ENCODE assay signal across 3 fruit fly cellular contexts in the genomic region with DNA sequence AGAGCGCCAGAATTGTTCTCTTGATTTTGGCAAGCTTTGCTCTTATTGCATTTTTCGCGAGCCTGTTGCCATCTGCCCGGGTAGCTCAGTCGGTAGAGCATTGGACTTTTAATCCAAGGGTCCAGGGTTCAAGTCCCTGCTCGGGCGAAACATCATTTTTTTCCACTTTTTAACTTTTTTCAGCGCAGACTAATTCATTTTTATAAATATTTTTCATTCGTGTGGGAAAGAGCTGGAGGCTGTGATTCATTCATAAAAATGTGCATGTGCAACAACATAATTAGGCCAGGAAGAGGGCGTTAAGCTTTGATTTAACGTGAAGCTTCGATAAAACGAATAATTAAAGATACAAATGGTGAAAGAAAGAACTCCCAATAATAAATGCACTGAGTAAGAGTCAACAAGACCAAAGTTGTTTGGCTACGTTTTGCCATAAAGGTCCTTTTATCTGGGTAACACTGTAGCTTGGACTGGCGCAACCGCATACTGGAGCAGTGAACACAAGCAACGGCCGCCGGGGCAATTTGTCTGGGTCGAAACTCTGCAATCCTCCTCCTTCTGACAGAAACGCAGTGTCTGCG.
A peak's percentile ranks its signal among the peaks of the same experiment; 100 is the strongest.
TF ChIP-seq lines count a peak whose summit lies in the region.

No protein-coding gene starts in this region.

TF ChIP-seq in whole organism, embryonic, 481 proteins besides CTCF, POLR2A, EP300 and RAD21 (continued from another document and continues in another):
- TF ChIP-seq CG6689 (GFP tag; IDR thresholded peaks at IDR 0.05; lab: Robert Waterston, UW) (peak; percentile 41; the same call in 1 of the 2 replicates), CG2202 (tag; optimal IDR thresholded peaks at IDR 0.05; lab: Kevin White, UChicago) (no peak), CG6272 (GFP tag; IDR thresholded peaks at IDR 0.05; lab: Robert Waterston, UW) (no peak), en (GFP tag; optimal IDR thresholded peaks at IDR 0.05; lab: Kevin White, UChicago) (no peak), H15 (GFP tag; IDR thresholded peaks at IDR 0.05; lab: Robert Waterston, UW) (0 out of 3 replicates have a peak, but pooled peaks have one; percentile 14), CG17359 (tag; optimal IDR thresholded peaks at IDR 0.05; lab: Kevin White, UChicago) (no peak), sima (GFP tag; optimal IDR thresholded peaks at IDR 0.05; lab: Kevin White, UChicago) (no peak), Ets65A (GFP tag; lab: Kevin White, UChicago) (peak; percentile 88), her (GFP tag; optimal IDR thresholded peaks at IDR 0.05; lab: Kevin White, UChicago) (no peak), CG14710 (tag; optimal IDR thresholded peaks at IDR 0.05; lab: Kevin White, UChicago) (no peak), lbe (GFP tag; optimal IDR thresholded peaks at IDR 0.05; lab: Kevin White, UChicago) (peak; percentile 66), CG4282 (GFP tag; optimal IDR thresholded peaks at IDR 0.05; lab: Kevin White, UChicago) (no peak), br (optimal IDR thresholded peaks at IDR 0.05; lab: Kevin White, UChicago) (no peak), CG14965 (GFP tag; optimal IDR thresholded peaks at IDR 0.05; lab: Kevin White, UChicago; ENCODE audit: borderline replicate concordance) (no peak), ftz-f1 (GFP tag; optimal IDR thresholded peaks at IDR 0.05; lab: Kevin White, UChicago) (no peak), dysf (GFP tag; IDR thresholded peaks at IDR 0.05; lab: Robert Waterston, UW) (0 out of 3 replicates have a peak, but pooled peaks have one; percentile 45), Doc2 (GFP tag; IDR thresholded peaks at IDR 0.05; lab: Robert Waterston, UW) (no peak), Gug (GFP tag; IDR thresholded peaks at IDR 0.05; lab: Robert Waterston, UW) (0 out of 4 replicates have a peak, but pooled peaks have one; percentile 29), kni (GFP tag; optimal IDR thresholded peaks at IDR 0.05; lab: Kevin White, UChicago) (no peak), Oli (tag; optimal IDR thresholded peaks at IDR 0.05; lab: Kevin White, UChicago) (peak; percentile 10), ken (GFP tag; IDR thresholded peaks at IDR 0.05; lab: Robert Waterston, UW) (no peak), Aef1 (GFP tag; IDR thresholded peaks at IDR 0.05; lab: Robert Waterston, UW) (no peak), CG34422 (GFP tag; IDR thresholded peaks at IDR 0.05; lab: Robert Waterston, UW) (0 out of 3 replicates have a peak, but pooled peaks have one; percentile 43), Rfx (GFP tag; IDR thresholded peaks at IDR 0.05; lab: Robert Waterston, UW) (peak; percentile 24; the same call in 1 of the 2 replicates), CG17829 (tag; optimal IDR thresholded peaks at IDR 0.05; lab: Kevin White, UChicago) (peak; percentile 7), Chrac-16 (GFP tag; optimal IDR thresholded peaks at IDR 0.05; lab: Kevin White, UChicago) (peak; percentile 8), rib (GFP tag; IDR thresholded peaks at IDR 0.05; lab: Robert Waterston, UW) (no peak), CG18599 (GFP tag; optimal IDR thresholded peaks at IDR 0.05; lab: Kevin White, UChicago) (no peak), CG8478 (optimal IDR thresholded peaks at IDR 0.05; lab: Kevin White, UChicago) (no peak), CG31441 (GFP tag; IDR thresholded peaks at IDR 0.05; lab: Robert Waterston, UW) (0 out of 2 replicates have a peak, but pooled peaks have one; percentile 32), CG2116 (GFP tag; optimal IDR thresholded peaks at IDR 0.05; lab: Kevin White, UChicago) (no peak), bsh (GFP tag; optimal IDR thresholded peaks at IDR 0.05; lab: Kevin White, UChicago) (peak; percentile 43 to 61), fd102C (GFP tag; optimal IDR thresholded peaks at IDR 0.05; lab: Kevin White, UChicago) (no peak), pan (optimal IDR thresholded peaks at IDR 0.05; lab: Kevin White, UChicago) (no peak), pan (GFP tag; optimal IDR thresholded peaks at IDR 0.05 in 1 of 2, IDR thresholded peaks at IDR 0.05 in 1 of 2) (peak in 1 of 2 experiments; percentile 25), Med (GFP tag; lab: Kevin White, UChicago) (peak; percentile 77), Fer2 (tag; optimal IDR thresholded peaks at IDR 0.05; lab: Kevin White, UChicago) (no peak), pfk (GFP tag; optimal IDR thresholded peaks at IDR 0.05; lab: Kevin White, UChicago) (no peak), CHES-1-like (GFP tag; optimal IDR thresholded peaks at IDR 0.05; lab: Kevin White, UChicago) (no peak), CG8924 (tag; optimal IDR thresholded peaks at IDR 0.05; lab: Kevin White, UChicago) (peak; percentile 0), CG13775 (GFP tag; optimal IDR thresholded peaks at IDR 0.05; lab: Kevin White, UChicago) (peak; percentile 28)

TF ChIP-seq in whole organism, prepupa, 60 proteins besides CTCF, POLR2A, EP300 and RAD21 (continued from another document):
- peak; percentile 87 for TF ChIP-seq Hr39 (GFP tag; optimal IDR thresholded peaks at IDR 0.05; lab: Kevin White, UChicago)
- TF ChIP-seq Lpt (GFP tag; optimal IDR thresholded peaks at IDR 0.05; lab: Kevin White, UChicago), result peak; percentile 32
- peak; percentile 79 for TF ChIP-seq dsx (GFP tag; optimal IDR thresholded peaks at IDR 0.05; lab: Kevin White, UChicago; ENCODE audit: poor library complexity, severe bottlenecking)
- TF ChIP-seq achi (GFP tag; optimal IDR thresholded peaks at IDR 0.05; lab: Kevin White, UChicago), result peak; percentile 86
- TF ChIP-seq CG6163 (GFP tag; IDR thresholded peaks at IDR 0.05; lab: Robert Waterston, UW), result peak; percentile 95
- no peak for TF ChIP-seq Hr38 (GFP tag; optimal IDR thresholded peaks at IDR 0.05; lab: Kevin White, UChicago)
- TF ChIP-seq CG8319 (GFP tag; optimal IDR thresholded peaks at IDR 0.05; lab: Kevin White, UChicago), result peak; percentile 81
- peak; percentile 80 for TF ChIP-seq pdm3 (GFP tag; optimal IDR thresholded peaks at IDR 0.05; lab: Kevin White, UChicago)
- peak; percentile 47 to 69 for TF ChIP-seq salr (GFP tag; optimal IDR thresholded peaks at IDR 0.05; lab: Kevin White, UChicago)
- peak; percentile 72 for TF ChIP-seq CG34406 (GFP tag; optimal IDR thresholded peaks at IDR 0.05; lab: Kevin White, UChicago)
- peak; percentile 87 for TF ChIP-seq lz (GFP tag; optimal IDR thresholded peaks at IDR 0.05; lab: Kevin White, UChicago)
- TF ChIP-seq Sox14 (GFP tag; optimal IDR thresholded peaks at IDR 0.05; lab: Kevin White, UChicago), result peak; percentile 82
- peak; percentile 85 for TF ChIP-seq eg (GFP tag; IDR thresholded peaks at IDR 0.05; lab: Robert Waterston, UW)
- TF ChIP-seq CG6792 (GFP tag; optimal IDR thresholded peaks at IDR 0.05; lab: Kevin White, UChicago), result peak; percentile 86
- peak; percentile 88 for TF ChIP-seq Eip75B (GFP tag; optimal IDR thresholded peaks at IDR 0.05; lab: Kevin White, UChicago)
- peak; percentile 77 for TF ChIP-seq CG11902 (GFP tag; optimal IDR thresholded peaks at IDR 0.05; lab: Kevin White, UChicago)
- TF ChIP-seq CG15336 (GFP tag; IDR thresholded peaks at IDR 0.05; lab: Robert Waterston, UW), result peak; percentile 77
- peak; percentile 90 for TF ChIP-seq esn (GFP tag; optimal IDR thresholded peaks at IDR 0.05; lab: Kevin White, UChicago)
- peak; percentile 90 for TF ChIP-seq CG31627 (GFP tag; optimal IDR thresholded peaks at IDR 0.05; lab: Kevin White, UChicago)
- TF ChIP-seq OdsH (GFP tag; optimal IDR thresholded peaks at IDR 0.05; lab: Kevin White, UChicago), result peak; percentile 83
- TF ChIP-seq CG4318 (GFP tag; optimal IDR thresholded peaks at IDR 0.05; lab: Kevin White, UChicago), result peak; percentile 51
- peak; percentile 70 for TF ChIP-seq CG8632 (GFP tag; optimal IDR thresholded peaks at IDR 0.05; lab: Kevin White, UChicago)
- peak; percentile 78 for TF ChIP-seq CG6854 (GFP tag; optimal IDR thresholded peaks at IDR 0.05; lab: Kevin White, UChicago)
- peak; percentile 76 for TF ChIP-seq Gug (GFP tag; IDR thresholded peaks at IDR 0.05; lab: Robert Waterston, UW)
- TF ChIP-seq spab (GFP tag; optimal IDR thresholded peaks at IDR 0.05; lab: Kevin White, UChicago), result peak; percentile 74
- peak; percentile 62 for TF ChIP-seq CG11762 (GFP tag; optimal IDR thresholded peaks at IDR 0.05; lab: Kevin White, UChicago; ENCODE audit: insufficient read depth)
- TF ChIP-seq net (GFP tag; optimal IDR thresholded peaks at IDR 0.05; lab: Kevin White, UChicago), result peak; percentile 82
- TF ChIP-seq fkh (GFP tag; optimal IDR thresholded peaks at IDR 0.05; lab: Kevin White, UChicago), result no peak
- TF ChIP-seq CG9139 (GFP tag; optimal IDR thresholded peaks at IDR 0.05; lab: Kevin White, UChicago), result peak; percentile 74
- peak; percentile 85 for TF ChIP-seq Hr4 (GFP tag; optimal IDR thresholded peaks at IDR 0.05; lab: Kevin White, UChicago)
- TF ChIP-seq ss (GFP tag; optimal IDR thresholded peaks at IDR 0.05; lab: Kevin White, UChicago), result peak; percentile 86 to 87
- TF ChIP-seq Blimp-1 (GFP tag; optimal IDR thresholded peaks at IDR 0.05; lab: Kevin White, UChicago), result peak; percentile 66
- TF ChIP-seq fd59A (GFP tag; optimal IDR thresholded peaks at IDR 0.05; lab: Kevin White, UChicago), result peak; percentile 79
- peak; percentile 87 for TF ChIP-seq cyc (GFP tag; optimal IDR thresholded peaks at IDR 0.05; lab: Kevin White, UChicago)
- TF ChIP-seq CG6808 (GFP tag; optimal IDR thresholded peaks at IDR 0.05; lab: Kevin White, UChicago), result peak; percentile 84
- peak; percentile 79 for TF ChIP-seq CG3032 (tag; optimal IDR thresholded peaks at IDR 0.05; lab: Kevin White, UChicago)
- TF ChIP-seq CG10669 (GFP tag; optimal IDR thresholded peaks at IDR 0.05; lab: Kevin White, UChicago), result peak; percentile 79
- peak; percentile 85 for TF ChIP-seq Eip93F (GFP tag; optimal IDR thresholded peaks at IDR 0.05; lab: Kevin White, UChicago)
- peak; percentile 90 for TF ChIP-seq CG3919 (GFP tag; optimal IDR thresholded peaks at IDR 0.05; lab: Kevin White, UChicago)
- TF ChIP-seq dac (GFP tag; optimal IDR thresholded peaks at IDR 0.05; lab: Kevin White, UChicago), result no peak

TF ChIP-seq in whole organism, wandering third instar larva, 38 proteins besides CTCF, POLR2A, EP300 and RAD21 (continued from another document):
- TF ChIP-seq dsf (GFP tag; optimal IDR thresholded peaks at IDR 0.05; lab: Kevin White, UChicago; ENCODE audit: borderline replicate concordance) (no peak), HLH106 (tag; optimal IDR thresholded peaks at IDR 0.05; lab: Kevin White, UChicago) (peak; percentile 87), CrebA (GFP tag; optimal IDR thresholded peaks at IDR 0.05; lab: Kevin White, UChicago; ENCODE audit: borderline replicate concordance) (peak; percentile 62), Rel (GFP tag; optimal IDR thresholded peaks at IDR 0.05; lab: Kevin White, UChicago) (peak; percentile 8), Rel (tag; optimal IDR thresholded peaks at IDR 0.05; lab: Kevin White, UChicago) (peak; percentile 62), Hnf4 (GFP tag; optimal IDR thresholded peaks at IDR 0.05; lab: Kevin White, UChicago) (peak; percentile 85), Dfd (GFP tag; optimal IDR thresholded peaks at IDR 0.05; lab: Kevin White, UChicago) (no peak), Vsx2 (GFP tag; optimal IDR thresholded peaks at IDR 0.05; lab: Kevin White, UChicago; ENCODE audit: partially characterized antibody) (no peak), Hr83 (GFP tag; optimal IDR thresholded peaks at IDR 0.05; lab: Kevin White, UChicago; ENCODE audit: poor library complexity, severe bottlenecking) (no peak), CG9705 (GFP tag; optimal IDR thresholded peaks at IDR 0.05; lab: Kevin White, UChicago) (peak; percentile 63), lola (GFP tag; optimal IDR thresholded peaks at IDR 0.05; lab: Kevin White, UChicago) (no peak), ey (GFP tag; optimal IDR thresholded peaks at IDR 0.05; lab: Kevin White, UChicago) (peak; percentile 85), N (GFP tag; optimal IDR thresholded peaks at IDR 0.05; lab: Kevin White, UChicago) (no peak), Jra (GFP tag; optimal IDR thresholded peaks at IDR 0.05; lab: Kevin White, UChicago) (peak; percentile 64), brk (GFP tag; optimal IDR thresholded peaks at IDR 0.05; lab: Kevin White, UChicago) (peak; percentile 61)
TF ChIP-seq in whole organism, wandering third instar larva: peak in this region for 22.
